Worm (Caenorhabditis elegans): ENCODE data around the gene ZK616.1.

ZK616.1 gene

ce11 chrIV:5391507-5392057, 9.1 kb upstream of the ZK616.1 start, which contains the start of the genes htp-1 and ZK616.5:
Gene htp-1 (minus strand): TSS chrIV:5391557.
Gene ZK616.5 (plus strand): TSS chrIV:5391929.
- no peak for TF ChIP-seq jun-1 (tag; optimal IDR thresholded peaks at IDR 0.05)
- TF ChIP-seq dve-1 (tag; optimal IDR thresholded peaks at IDR 0.05; ENCODE audit: insufficient read depth) = no peak
- no peak for TF ChIP-seq lin-13 (GFP tag; optimal IDR thresholded peaks at IDR 0.05)
- TF ChIP-seq ztf-11 (tag; optimal IDR thresholded peaks at IDR 0.05) = no peak
- no peak for TF ChIP-seq R02D3.7 (tag; optimal IDR thresholded peaks at IDR 0.05)
- TF ChIP-seq aly-2 (tag; optimal IDR thresholded peaks at IDR 0.05) = no peak
- TF ChIP-seq daf-8 (GFP tag; IDR thresholded peaks at IDR 0.05) = no peak
- no peak for TF ChIP-seq aha-1 (tag)
- no peak for TF ChIP-seq lim-7 (GFP tag; IDR thresholded peaks at IDR 0.05)
- no peak for TF ChIP-seq php-3 (GFP tag; IDR thresholded peaks at IDR 0.05)
- no peak for TF ChIP-seq hlh-11 (tag; optimal IDR thresholded peaks at IDR 0.05)
- no peak for TF ChIP-seq ces-1 (GFP tag; optimal IDR thresholded peaks at IDR 0.05)
- TF ChIP-seq lin-38 (GFP tag; IDR thresholded peaks at IDR 0.05) = no peak
- no peak for TF ChIP-seq fkh-10 (GFP tag; optimal IDR thresholded peaks at IDR 0.05)
- no peak for TF ChIP-seq lin-39 (tag; optimal IDR thresholded peaks at IDR 0.05)
- TF ChIP-seq saeg-2 (GFP tag; IDR thresholded peaks at IDR 0.05) = no peak

- TF ChIP-seq cey-2 (tag; optimal IDR thresholded peaks at IDR 0.05; ENCODE audit: borderline replicate concordance, insufficient read depth) (no peak), daf-16 (GFP tag; optimal IDR thresholded peaks at IDR 0.05) (no peak), daf-16 (tag; optimal IDR thresholded peaks at IDR 0.05) (peak; percentile 76), mes-2 (tag; optimal IDR thresholded peaks at IDR 0.05; ENCODE audit: poor library complexity, severe bottlenecking) (peak; percentile 16), nhr-77 (tag; optimal IDR thresholded peaks at IDR 0.05) (peak; percentile 22), dve-1 (tag; optimal IDR thresholded peaks at IDR 0.05; ENCODE audit: insufficient read depth) (peak; percentile 71), dmd-6 (GFP tag; IDR thresholded peaks at IDR 0.05) (peak; percentile 56), madf-9 (GFP tag; conservative IDR thresholded peaks at IDR 0.05) (no peak), duxl-1 (tag; optimal IDR thresholded peaks at IDR 0.05; ENCODE audit: poor library complexity) (peak; percentile 31), pqm-1 (tag; optimal IDR thresholded peaks at IDR 0.05) (peak; percentile 22), mdt-29 (GFP tag; IDR thresholded peaks at IDR 0.05) (peak; percentile 63), mep-1 (tag; optimal IDR thresholded peaks at IDR 0.05) (peak; percentile 21), nhr-28 (tag; optimal IDR thresholded peaks at IDR 0.05) (peak; percentile 39), lin-38 (GFP tag; IDR thresholded peaks at IDR 0.05) (peak; percentile 34; the same call in 1 of the 2 replicates), pha-4 (GFP tag; IDR thresholded peaks at IDR 0.05) (0 out of 2 replicates have a peak, but pooled peaks have one; percentile 17), pha-4 (tag; optimal IDR thresholded peaks at IDR 0.05) (no peak), hlh-11 (tag; optimal IDR thresholded peaks at IDR 0.05) (peak; percentile 39), hlh-30 (tag; optimal IDR thresholded peaks at IDR 0.05; ENCODE audit: insufficient read depth) (peak; percentile 62), unc-39 (tag; optimal IDR thresholded peaks at IDR 0.05) (no peak), ama-1 (optimal IDR thresholded peaks at IDR 0.05) (peak; percentile 53), dmd-8 (GFP tag; IDR thresholded peaks at IDR 0.05) (no peak)
Measured at ce11 chrIV:5393566-5393965, 7.1 kb upstream of the ZK616.1 start.

ce11 chrIV:5394687-5395086, 6.0 kb upstream of the ZK616.1 start, which contains the start of the genes perm-3 and swsn-6:
Gene perm-3 (minus strand): TSS chrIV:5394804.
Gene swsn-6 (plus strand): TSS chrIV:5395033.
- TF ChIP-seq jun-1 (tag; optimal IDR thresholded peaks at IDR 0.05) (no peak), hlh-30 (tag; optimal IDR thresholded peaks at IDR 0.05; ENCODE audit: insufficient read depth) (peak; percentile 67), Y5F2A.4 (GFP tag; optimal IDR thresholded peaks at IDR 0.05) (no peak), T20F7.1 (GFP tag; optimal IDR thresholded peaks at IDR 0.05) (peak; percentile 41), dve-1 (tag; optimal IDR thresholded peaks at IDR 0.05; ENCODE audit: insufficient read depth) (peak; percentile 62), fkh-10 (GFP tag; optimal IDR thresholded peaks at IDR 0.05) (no peak), vab-7 (GFP tag; IDR thresholded peaks at IDR 0.05) (no peak), F26F4.8 (GFP tag; conservative IDR thresholded peaks at IDR 0.05) (no peak), F10B5.3 (tag; optimal IDR thresholded peaks at IDR 0.05) (peak; percentile 47), nhr-10 (tag; optimal IDR thresholded peaks at IDR 0.05) (no peak), nhr-28 (tag; optimal IDR thresholded peaks at IDR 0.05) (peak; percentile 28), hmg-1.1 (GFP tag; IDR thresholded peaks at IDR 0.05) (peak; percentile 68), zfp-3 (GFP tag; conservative IDR thresholded peaks at IDR 0.05) (0 out of 2 replicates have a peak, but pooled peaks have one; percentile 54), saeg-2 (GFP tag; IDR thresholded peaks at IDR 0.05) (no peak), ceh-20 (GFP tag; IDR thresholded peaks at IDR 0.05) (no peak), egl-43 (GFP tag; IDR thresholded peaks at IDR 0.05) (no peak), ZK546.5 (tag; optimal IDR thresholded peaks at IDR 0.05) (no peak), mep-1 (tag; optimal IDR thresholded peaks at IDR 0.05) (peak; percentile 78), F37D6.2 (tag; optimal IDR thresholded peaks at IDR 0.05) (peak; percentile 70), F49E8.2 (tag; optimal IDR thresholded peaks at IDR 0.05; ENCODE audit: borderline replicate concordance) (no peak), zip-11 (GFP tag; IDR thresholded peaks at IDR 0.05) (no peak)
